Fruit fly (Drosophila melanogaster) whole organism, embryonic: ENCODE results near the gene CG32568.

Experiments used
- Ada2b ChIP-seq: fragments of 200-800 bp; sonication (Bioruptor generic); IDR thresholded peaks from 2 replicates; pipeline ENCODE4 v1.3.6; 2022; ENCODE audit warnings: missing biosample characterization, missing genetic modification characterization
- B-H1 ChIP-seq: fragments of 200-800 bp; sonication (Bioruptor generic); IDR thresholded peaks from 3 replicates; pipeline ENCODE4 v1.3.6; 2022; ENCODE audit warnings: missing biosample characterization, missing genetic modification characterization
- CG10654 ChIP-seq: fragments of 200-800 bp; sonication (Bioruptor generic); optimal IDR thresholded peaks from 2 replicates; lab custom pipeline; 2016; ENCODE audit warnings: missing biosample characterization, missing genetic modification characterization
- CG12155 ChIP-seq: fragments of 200-800 bp; sonication (Bioruptor generic); optimal IDR thresholded peaks from 3 replicates; lab custom pipeline; 2016; ENCODE audit warnings: missing biosample characterization, missing genetic modification characterization
- CG17612 ChIP-seq: fragments of 200-800 bp; sonication (Bioruptor generic); IDR thresholded peaks from 2 replicates; pipeline ENCODE4 v1.3.6; 2022; ENCODE audit warnings: missing biosample characterization, missing genetic modification characterization
- CG1832 ChIP-seq: fragments of 200-800 bp; sonication (Bioruptor generic); optimal IDR thresholded peaks from 2 replicates; lab custom pipeline; 2017; ENCODE audit warnings: missing biosample characterization, mild to moderate bottlenecking, missing genetic modification characterization, inconsistent platforms
- CG2129 ChIP-seq: fragments of 200-800 bp; sonication (Bioruptor generic); IDR thresholded peaks from 2 replicates; pipeline ENCODE4 v1.3.6; 2022; ENCODE audit warnings: missing biosample characterization, missing genetic modification characterization; ENCODE audit not compliant: partially characterized antibody
- CG2202 ChIP-seq: fragments of 200-800 bp; sonication (Bioruptor generic); optimal IDR thresholded peaks from 2 replicates; lab custom pipeline; 2018; ENCODE audit warnings: missing biosample characterization, mild to moderate bottlenecking, missing genetic modification characterization
- CG31388 ChIP-seq: fragments of 200-800 bp; sonication (Bioruptor generic); optimal IDR thresholded peaks from 2 replicates; lab custom pipeline; 2016; ENCODE audit warnings: missing biosample characterization, missing genetic modification characterization
- CG4424 ChIP-seq: fragments of 200-800 bp; sonication (Bioruptor generic); optimal IDR thresholded peaks from 3 replicates; lab custom pipeline; 2016; ENCODE audit warnings: missing biosample characterization, missing genetic modification characterization
- CG4820 ChIP-seq: fragments of 200-800 bp; sonication (Bioruptor generic); optimal IDR thresholded peaks from 3 replicates; lab custom pipeline; 2016; ENCODE audit warnings: missing biosample characterization, missing genetic modification characterization
- CG6689 ChIP-seq: fragments of 200-800 bp; sonication (Bioruptor generic); IDR thresholded peaks from 2 replicates; pipeline ENCODE4 v1.3.6; 2022; ENCODE audit warnings: missing biosample characterization, missing genetic modification characterization
- CG6765 ChIP-seq: fragments of 200-800 bp; sonication (Bioruptor generic); optimal IDR thresholded peaks from 3 replicates; lab custom pipeline; 2017; ENCODE audit warnings: missing biosample characterization, mild to moderate bottlenecking, missing genetic modification characterization
- CG6813 ChIP-seq: fragments of 200-800 bp; sonication (Bioruptor generic); optimal IDR thresholded peaks from 2 replicates; lab custom pipeline; 2017; ENCODE audit warnings: missing biosample characterization, missing genetic modification characterization, mild to moderate bottlenecking, moderate library complexity, missing genetic modification reagents
- CG8290 ChIP-seq, 3 experiments: fragments of 200-800 bp; sonication (Bioruptor generic); optimal IDR thresholded peaks; 2 replicates each; lab custom pipeline; 2016 to 2019; ENCODE audit warnings: missing biosample characterization in 3 of 3, missing genetic modification characterization in 3 of 3, mild to moderate bottlenecking in 2 of 3, moderate library complexity in 1 of 3
- CG8765 ChIP-seq: fragments of 200-800 bp; sonication (Bioruptor generic); IDR thresholded peaks from 2 replicates; pipeline ENCODE4 v1.3.6; 2022; ENCODE audit warnings: missing biosample characterization, missing genetic modification characterization
- CG9609 ChIP-seq: fragments of 200-800 bp; sonication (Bioruptor generic); optimal IDR thresholded peaks from 3 replicates; lab custom pipeline; 2016; ENCODE audit warnings: missing biosample characterization, missing genetic modification characterization
- CoRest ChIP-seq: fragments of 200-800 bp; sonication (Bioruptor generic); optimal IDR thresholded peaks from 3 replicates; lab custom pipeline; 2018; ENCODE audit warnings: missing biosample characterization, mild to moderate bottlenecking, missing genetic modification characterization, moderate library complexity
- Doc2 ChIP-seq: fragments of 200-800 bp; sonication (Bioruptor generic); IDR thresholded peaks from 2 replicates; pipeline ENCODE4 v1.3.6; 2022; ENCODE audit warnings: missing biosample characterization, missing genetic modification characterization
- Ets97D ChIP-seq: fragments of 200-800 bp; sonication (Bioruptor generic); optimal IDR thresholded peaks from 3 replicates; lab custom pipeline; 2016; ENCODE audit warnings: missing biosample characterization, missing genetic modification characterization
- GATAe ChIP-seq: fragments of 200-800 bp; sonication (Bioruptor generic); conservative IDR thresholded peaks from 2 replicates; pipeline ENCODE4 v1.3.6; 2022; ENCODE audit warnings: missing biosample characterization, missing genetic modification characterization
- HLH54F ChIP-seq: fragments of 200-800 bp; sonication (Bioruptor generic); optimal IDR thresholded peaks from 3 replicates; lab custom pipeline; 2016; ENCODE audit warnings: missing biosample characterization, missing genetic modification characterization
- Hand ChIP-seq: fragments of 200-800 bp; sonication (Bioruptor generic); optimal IDR thresholded peaks from 2 replicates; lab custom pipeline; 2017; ENCODE audit warnings: mild to moderate bottlenecking, missing biosample characterization, missing genetic modification reagents, missing genetic modification characterization
- HmgD ChIP-seq: fragments of 200-800 bp; sonication (Bioruptor generic); optimal IDR thresholded peaks from 3 replicates; lab custom pipeline; 2016; ENCODE audit warnings: missing biosample characterization, missing genetic modification characterization
- Hr51 ChIP-seq, 2 experiments: fragments of 200-800 bp; sonication (Bioruptor generic); optimal IDR thresholded peaks; 2 replicates in 1 of 2; 3 replicates in 1 of 2; lab custom pipeline; 2016 to 2018; ENCODE audit warnings: missing biosample characterization in 2 of 2, missing genetic modification characterization in 2 of 2, mild to moderate bottlenecking in 1 of 2, moderate library complexity in 1 of 2
- Hsf ChIP-seq: fragments of 200-800 bp; sonication (Bioruptor generic); optimal IDR thresholded peaks from 3 replicates; lab custom pipeline; 2016; ENCODE audit warnings: missing biosample characterization, missing genetic modification characterization
- Mad ChIP-seq: fragments of 200-800 bp; sonication (Bioruptor generic); optimal IDR thresholded peaks from 2 replicates; lab custom pipeline; 2016; ENCODE audit warnings: missing biosample characterization, missing genetic modification characterization
- Neu2 ChIP-seq: fragments of 200-800 bp; sonication (Bioruptor generic); optimal IDR thresholded peaks from 3 replicates; lab custom pipeline; 2016; ENCODE audit warnings: missing biosample characterization, missing genetic modification characterization, borderline replicate concordance
- Poxn ChIP-seq: fragments of 200-800 bp; sonication (Bioruptor generic); IDR thresholded peaks from 2 replicates; pipeline ENCODE4 v1.3.6; 2022; ENCODE audit warnings: missing biosample characterization, missing genetic modification characterization
- Ptx1 ChIP-seq: fragments of 200-800 bp; sonication (Bioruptor generic); IDR thresholded peaks from 2 replicates; pipeline ENCODE4 v1.3.6; 2022; ENCODE audit warnings: missing biosample characterization, missing genetic modification characterization
- Sin3A ChIP-seq: fragments of >200 bp; optimal IDR thresholded peaks from 2 replicates; lab custom pipeline; 2018
- Sry-δ ChIP-seq: fragments of 200-800 bp; sonication (Bioruptor generic); optimal IDR thresholded peaks from 2 replicates; lab custom pipeline; 2016; ENCODE audit warnings: missing biosample characterization, missing genetic modification characterization
- abd-A ChIP-seq: fragments of 200-800 bp; sonication (Bioruptor generic); optimal IDR thresholded peaks from 3 replicates; lab custom pipeline; 2019; ENCODE audit warnings: missing biosample characterization, mild to moderate bottlenecking, missing genetic modification characterization, moderate library complexity
- ac ChIP-seq: fragments of 200-800 bp; sonication (Bioruptor generic); optimal IDR thresholded peaks from 3 replicates; lab custom pipeline; 2017; ENCODE audit warnings: missing biosample characterization, mild to moderate bottlenecking, missing genetic modification characterization
- ase ChIP-seq: fragments of 200-800 bp; sonication (Bioruptor generic); IDR thresholded peaks from 3 replicates; pipeline ENCODE4 v1.3.6; 2022; ENCODE audit warnings: missing biosample characterization, missing genetic modification characterization
- bigmax ChIP-seq: fragments of 200-800 bp; sonication (Bioruptor generic); optimal IDR thresholded peaks from 2 replicates; lab custom pipeline; 2018; ENCODE audit warnings: missing biosample characterization, mild to moderate bottlenecking, missing genetic modification characterization
- cas ChIP-seq: fragments of 200-800 bp; sonication (Bioruptor generic); IDR thresholded peaks from 2 replicates; pipeline ENCODE4 v1.3.6; 2022; ENCODE audit warnings: missing biosample characterization, missing genetic modification characterization
- crc ChIP-seq: fragments of 200-800 bp; sonication (Bioruptor generic); optimal IDR thresholded peaks from 2 replicates; lab custom pipeline; 2016; ENCODE audit warnings: missing biosample characterization, missing genetic modification characterization
- dati ChIP-seq: fragments of 200-800 bp; sonication (Bioruptor generic); IDR thresholded peaks from 2 replicates; pipeline ENCODE4 v1.3.6; 2022; ENCODE audit warnings: missing biosample characterization, missing genetic modification characterization
- disco-r ChIP-seq: fragments of 200-800 bp; sonication (Bioruptor generic); optimal IDR thresholded peaks from 2 replicates; lab custom pipeline; 2016; ENCODE audit warnings: missing biosample characterization, missing genetic modification characterization
- dmrt11E ChIP-seq: fragments of 200-800 bp; sonication (Bioruptor generic); optimal IDR thresholded peaks from 3 replicates; lab custom pipeline; 2018; ENCODE audit warnings: missing biosample characterization, mild to moderate bottlenecking, missing genetic modification characterization, moderate library complexity
- dmrt99B ChIP-seq: fragments of 200-800 bp; sonication (Bioruptor generic); optimal IDR thresholded peaks from 2 replicates; lab custom pipeline; 2018; ENCODE audit warnings: missing biosample characterization, mild to moderate bottlenecking, missing genetic modification characterization, moderate library complexity
- jumu ChIP-seq: fragments of 200-800 bp; sonication (Bioruptor generic); optimal IDR thresholded peaks from 3 replicates; lab custom pipeline; 2016; ENCODE audit warnings: missing biosample characterization, missing genetic modification characterization
- kay ChIP-seq: fragments of 200-800 bp; sonication (Bioruptor generic); optimal IDR thresholded peaks from 2 replicates; lab custom pipeline; 2016; ENCODE audit warnings: missing biosample characterization, missing genetic modification characterization
- ken ChIP-seq: fragments of 200-800 bp; sonication (Bioruptor generic); IDR thresholded peaks from 3 replicates; pipeline ENCODE4 v1.3.6; 2022; ENCODE audit warnings: missing biosample characterization, missing genetic modification characterization
- knrl ChIP-seq: fragments of 200-800 bp; sonication (Bioruptor generic); IDR thresholded peaks from 3 replicates; pipeline ENCODE4 v1.3.6; 2022; ENCODE audit warnings: missing biosample characterization, missing genetic modification characterization; ENCODE audit not compliant: partially characterized antibody
- sisA ChIP-seq: fragments of 200-800 bp; sonication (Bioruptor generic); IDR thresholded peaks from 2 replicates; pipeline ENCODE4 v1.3.6; 2022; ENCODE audit warnings: missing biosample characterization, missing genetic modification characterization
- slp2 ChIP-seq: fragments of 200-800 bp; sonication (Bioruptor generic); optimal IDR thresholded peaks from 2 replicates; lab custom pipeline; 2016; ENCODE audit warnings: missing biosample characterization, missing genetic modification characterization
- trh ChIP-seq: fragments of 200-800 bp; sonication (Bioruptor generic); optimal IDR thresholded peaks from 2 replicates; lab custom pipeline; 2016; ENCODE audit warnings: missing biosample characterization, missing genetic modification characterization

Gene CG32568

DNA sequence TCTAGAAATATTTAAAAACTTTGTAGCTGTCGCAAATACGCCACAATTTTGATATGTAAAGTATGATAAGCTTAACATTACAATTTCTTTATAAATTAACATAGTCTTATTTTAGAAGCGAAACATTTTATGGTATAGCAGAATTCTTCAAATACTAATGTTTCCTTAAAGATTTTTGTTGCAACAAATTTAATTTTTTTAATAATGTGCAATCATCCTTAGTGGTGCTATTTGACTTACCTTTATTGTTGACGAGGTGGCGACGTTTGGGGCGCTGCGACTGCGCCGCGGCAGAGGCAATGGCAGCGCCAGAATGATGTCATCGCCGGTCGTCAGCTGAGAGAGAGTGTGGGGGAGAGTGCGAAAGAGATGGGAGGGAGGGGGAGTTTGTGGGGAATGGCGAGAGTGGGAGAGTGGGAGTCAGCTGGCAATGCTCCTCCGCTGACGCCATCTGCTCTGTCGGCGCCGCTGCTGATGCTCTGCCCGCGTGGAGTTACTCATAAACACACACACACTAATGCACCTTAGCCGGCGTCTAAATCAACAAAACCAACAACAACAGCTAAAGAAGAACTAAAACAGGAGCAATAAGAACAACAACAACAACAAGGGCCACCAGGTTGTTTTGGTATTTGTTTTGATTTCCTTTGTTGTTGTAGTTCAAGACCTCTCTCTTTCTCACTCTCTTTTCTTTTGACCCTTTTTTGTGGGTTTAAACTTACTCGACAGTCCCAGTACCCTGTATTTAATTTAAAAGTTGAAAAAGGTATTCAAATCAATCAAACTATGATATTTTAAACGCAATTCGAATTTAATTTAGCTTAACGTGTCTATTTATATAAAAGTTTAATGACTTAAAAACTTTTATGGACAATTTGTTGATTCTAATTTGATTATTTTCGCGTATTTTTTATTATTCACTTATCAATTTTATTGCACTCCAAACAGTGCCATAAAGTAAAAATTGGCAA lies 17.2 kb upstream of the CG32568 start:
- TF ChIP-seq CG2129, result no peak
- no peak for TF ChIP-seq trh (GFP tag; lab: Kevin White, UChicago)
- peak; percentile 36; the same call in 1 of the 2 replicates for TF ChIP-seq Poxn (GFP tag; lab: Robert Waterston, UW)
- TF ChIP-seq GATAe (GFP tag; lab: Robert Waterston, UW), result no peak
- TF ChIP-seq CG6765 (GFP tag; lab: Kevin White, UChicago), result no peak
- TF ChIP-seq slp2, result peak; percentile 50
- TF ChIP-seq CG10654, result peak; percentile 39
- no peak for TF ChIP-seq HLH54F (GFP tag; lab: Kevin White, UChicago)
- TF ChIP-seq Ptx1 (GFP tag; lab: Robert Waterston, UW), result peak; percentile 71
- TF ChIP-seq CG9609 (GFP tag; lab: Kevin White, UChicago), result peak; percentile 18
- no peak for TF ChIP-seq Sry-δ (GFP tag; lab: Kevin White, UChicago)
- TF ChIP-seq Hsf (GFP tag; lab: Kevin White, UChicago), result peak; percentile 63
- TF ChIP-seq Doc2, result no peak
- peak; percentile 8 for TF ChIP-seq CG4424 (GFP tag; lab: Kevin White, UChicago)
- peak; percentile 56 for TF ChIP-seq Hand (GFP tag; lab: Kevin White, UChicago)
- TF ChIP-seq knrl (GFP tag; lab: Robert Waterston, UW), result no peak
- no peak for TF ChIP-seq Ets97D (GFP tag; lab: Kevin White, UChicago)
- peak; percentile 89 for TF ChIP-seq CoRest
- TF ChIP-seq cas (GFP tag; lab: Robert Waterston, UW), result no peak
- TF ChIP-seq CG8765 (GFP tag; lab: Robert Waterston, UW), result no peak
- no peak for TF ChIP-seq ac (GFP tag; lab: Kevin White, UChicago)
- TF ChIP-seq CG8290 (GFP tag; optimal IDR thresholded peaks at IDR 0.05; lab: Kevin White, UChicago), result no peak
- peak in 1 of 2 experiments; percentile 2 for TF ChIP-seq CG8290 (tag; optimal IDR thresholded peaks at IDR 0.05; lab: Kevin White, UChicago)
- TF ChIP-seq CG4820 (GFP tag; lab: Kevin White, UChicago), result peak; percentile 5
- peak; percentile 49; the same call in 2 of the 3 replicates for TF ChIP-seq ken (GFP tag; lab: Robert Waterston, UW)
- TF ChIP-seq Mad (GFP tag; lab: Kevin White, UChicago), result peak; percentile 38
- TF ChIP-seq jumu (GFP tag; lab: Kevin White, UChicago), result no peak
- TF ChIP-seq CG6813 (GFP tag; lab: Kevin White, UChicago), result peak; percentile 20
- peak; percentile 9; the same call in 1 of the 2 replicates for TF ChIP-seq CG17612 (GFP tag; lab: Robert Waterston, UW)
- TF ChIP-seq CG1832, result no peak
- peak; percentile 56 for TF ChIP-seq sisA (GFP tag; lab: Robert Waterston, UW)
- TF ChIP-seq dati, result no peak
- peak; percentile 55; the same call in 2 of the 3 replicates for TF ChIP-seq ase (GFP tag; lab: Robert Waterston, UW)
- no peak for TF ChIP-seq Sin3A (lab: Kevin White, UChicago)
- no peak for TF ChIP-seq bigmax (GFP tag; lab: Kevin White, UChicago)
- peak in 1 of 2 experiments; percentile 89 for TF ChIP-seq Hr51 (GFP tag; optimal IDR thresholded peaks at IDR 0.05; lab: Kevin White, UChicago)
- peak; percentile 71 for TF ChIP-seq dmrt99B (tag; lab: Kevin White, UChicago)
- TF ChIP-seq Neu2 (GFP tag; lab: Kevin White, UChicago), result no peak
- peak; percentile 46 for TF ChIP-seq crc (GFP tag; lab: Kevin White, UChicago)
- TF ChIP-seq CG12155, result peak; percentile 47
- no peak for TF ChIP-seq abd-A (tag; lab: Kevin White, UChicago)
- peak; percentile 21 for TF ChIP-seq kay (GFP tag; lab: Kevin White, UChicago)
- TF ChIP-seq disco-r (GFP tag; lab: Kevin White, UChicago), result peak; percentile 35
- TF ChIP-seq CG6689 (GFP tag; lab: Robert Waterston, UW), result peak; percentile 76
- TF ChIP-seq dmrt11E, result peak; percentile 69
- TF ChIP-seq Ada2b (GFP tag; lab: Robert Waterston, UW), result peak; percentile 73
- TF ChIP-seq CG31388 (GFP tag; lab: Kevin White, UChicago), result no peak
- TF ChIP-seq HmgD (GFP tag; lab: Kevin White, UChicago), result no peak
- TF ChIP-seq B-H1 (GFP tag; lab: Robert Waterston, UW), result peak; percentile 54
- TF ChIP-seq CG2202 (tag; lab: Kevin White, UChicago), result peak; percentile 47
